Worm (Caenorhabditis elegans) whole organism, early embryonic: Measurements from ENCODE around the gene C40C9.4.

Source experiments
- F13C5.2 ChIP-seq: sonication (generic microtip); optimal IDR thresholded peaks from 2 replicates; lab custom pipeline; 2017; ENCODE audit warnings: mild to moderate bottlenecking, missing genetic modification characterization, inconsistent platforms, missing compliant biosample characterization
- aly-1 ChIP-seq: sonication (generic microtip); optimal IDR thresholded peaks from 2 replicates; lab custom pipeline; 2016; ENCODE audit warnings: missing genetic modification characterization, missing compliant biosample characterization
- flt-1 ChIP-seq: fragments of 200-800 bp; sonication (Bioruptor generic); IDR thresholded peaks from 2 replicates; pipeline ENCODE4 v1.3.6; 2022; ENCODE audit warnings: missing genetic modification characterization, missing compliant biosample characterization
- tbx-11 ChIP-seq: fragments of 200-800 bp; sonication (Bioruptor generic); IDR thresholded peaks from 2 replicates; pipeline ENCODE4 v1.3.6; 2022; ENCODE audit warnings: missing genetic modification characterization, missing compliant biosample characterization
- tra-4 ChIP-seq: sonication (generic microtip); optimal IDR thresholded peaks from 2 replicates; lab custom pipeline; 2017; ENCODE audit warnings: missing genetic modification characterization, missing compliant biosample characterization

DNA sequence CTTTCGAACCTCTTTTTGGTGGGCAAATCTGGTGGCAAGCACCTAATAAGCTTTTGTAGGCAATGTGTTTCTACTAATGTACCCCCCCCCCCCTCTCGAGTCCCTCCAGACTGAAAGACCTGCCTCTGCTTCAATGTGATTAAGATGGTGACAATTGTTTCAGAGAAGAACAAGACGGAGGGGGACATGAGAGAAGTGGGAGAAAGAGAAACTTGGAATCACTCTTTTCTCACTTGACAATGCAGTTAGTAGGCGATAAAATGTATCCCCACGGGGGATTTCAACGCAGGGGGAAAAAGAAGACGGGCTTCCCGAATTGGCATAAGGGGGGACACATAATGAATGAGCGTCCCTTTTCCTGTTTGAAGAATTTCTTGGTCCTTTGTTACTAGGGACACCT, 18.7 kb upstream of the C40C9.4 start:
- TF ChIP-seq tra-4 (no peak), flt-1 (GFP tag; lab: Robert Waterston, UW) (no peak), aly-1 (tag; lab: Kevin White, UChicago) (no peak), tbx-11 (GFP tag; lab: Robert Waterston, UW) (no peak), F13C5.2 (no peak)
